Fruit fly (Drosophila melanogaster): ENCODE data around the gene CG8087.
A peak's percentile ranks its signal among the peaks of the same experiment; 100 is the strongest.

dm6 chr3R:14608892-14609692 is 44.5 kb upstream of the CG8087 start, which contains the start of gene CG14853:
- no peak for TF ChIP-seq CG13204 (GFP tag; optimal IDR thresholded peaks at IDR 0.05)
- no peak for TF ChIP-seq CG8301 (tag; optimal IDR thresholded peaks at IDR 0.05)
- TF ChIP-seq EcR (GFP tag; optimal IDR thresholded peaks at IDR 0.05): no peak
- peak; percentile 56 for TF ChIP-seq CG15710 (tag; optimal IDR thresholded peaks at IDR 0.05)

All from whole organism, pupa.